Worm (Caenorhabditis elegans): ENCODE measurements around the gene K10D11.7.

DNA sequence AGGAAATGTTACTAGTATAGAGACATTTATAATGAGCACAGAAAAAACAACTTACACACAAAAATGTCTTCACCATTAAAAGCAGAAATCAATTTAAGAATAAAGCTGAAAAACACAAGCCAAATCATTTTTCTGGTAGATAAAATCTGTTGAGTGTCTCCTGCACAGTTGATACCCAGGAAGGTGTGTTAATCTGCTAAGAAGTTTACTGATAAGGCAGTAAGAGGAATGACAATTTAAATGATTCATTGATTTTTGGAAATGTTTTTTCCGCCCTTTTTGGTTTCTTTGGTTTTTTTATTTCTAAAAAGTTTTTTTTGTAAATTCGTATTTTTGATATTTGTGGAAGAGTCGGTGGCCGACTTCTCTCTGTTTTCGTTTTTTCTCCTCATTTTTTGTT, 9.8 kb downstream of the K10D11.7 start, which contains the start of gene K10D11.3:
- TF ChIP-seq nhr-12 (tag; optimal IDR thresholded peaks at IDR 0.05) (no peak), sptf-1 (tag; optimal IDR thresholded peaks at IDR 0.05) (no peak), blmp-1 (tag; optimal IDR thresholded peaks at IDR 0.05) (no peak), unc-39 (tag; optimal IDR thresholded peaks at IDR 0.05) (no peak), ztf-11 (tag; optimal IDR thresholded peaks at IDR 0.05) (no peak), nhr-76 (tag; optimal IDR thresholded peaks at IDR 0.05) (no peak), lin-13 (tag; optimal IDR thresholded peaks at IDR 0.05) (no peak), sem-2 (GFP tag; optimal IDR thresholded peaks at IDR 0.05) (no peak), unc-62 (GFP tag; optimal IDR thresholded peaks at IDR 0.05) (no peak), nhr-2 (tag; optimal IDR thresholded peaks at IDR 0.05) (no peak)

All from whole organism, mixed stage, embryonic.